Fruit fly (Drosophila melanogaster) whole organism: ENCODE results near the gene CG8051.

Experiments used
- CG8478 ChIP-seq: fragments of >200 bp; optimal IDR thresholded peaks from 2 replicates; lab custom pipeline; 2018; ENCODE audit warnings: inconsistent platforms
- Dll ChIP-seq: fragments of >200 bp; optimal IDR thresholded peaks from 2 replicates; lab custom pipeline; 2017
- EcR ChIP-seq, 2 experiments: fragments of >200 bp; optimal IDR thresholded peaks; 2 replicates each; lab custom pipeline; 2017; ENCODE audit warnings: missing biosample characterization in 2 of 2, missing genetic modification characterization in 2 of 2, missing genetic modification reagents in 2 of 2
- pan ChIP-seq: fragments of >200 bp; optimal IDR thresholded peaks from 2 replicates; lab custom pipeline; 2017
- psq ChIP-seq: fragments of >200 bp; optimal IDR thresholded peaks from 2 replicates; lab custom pipeline; 2017
- usp ChIP-seq: fragments of >200 bp; optimal IDR thresholded peaks from 2 replicates; lab custom pipeline; 2017; ENCODE audit warnings: missing biosample characterization, missing genetic modification characterization, mixed read lengths

dm6 chrX:19318924-19319323 lies 11.2 kb upstream of the CG8051 start:
- no peak for TF ChIP-seq psq (lab: Kevin White, UChicago)
- TF ChIP-seq usp (GFP tag; lab: Kevin White, UChicago): no peak
- TF ChIP-seq pan (lab: Kevin White, UChicago): no peak
- no peak for TF ChIP-seq Dll (lab: Kevin White, UChicago)
- no peak for TF ChIP-seq CG8478 (lab: Kevin White, UChicago)
- no peak for TF ChIP-seq EcR (GFP tag; optimal IDR thresholded peaks at IDR 0.05; lab: Kevin White, UChicago)
